Worm (Caenorhabditis elegans): ENCODE data around the gene F45H10.2.

Gene F45H10.2

ce11 chrII:13492948-13493347 lies at the start of gene F45H10.2:
Gene F45H10.2, minus strand, starts transcription at chrII:13493048.
- no peak for TF ChIP-seq unc-62 (GFP tag; optimal IDR thresholded peaks at IDR 0.05)

ce11 chrII:13540956-13541355 lies 48.1 kb upstream of the F45H10.2 start, which contains the start of the genes noa-1 and Y48E1B.17:
Gene noa-1, minus strand, starts transcription at chrII:13541056.
Gene Y48E1B.17, minus strand, starts transcription at chrII:13541084.
- TF ChIP-seq unc-62 (GFP tag; optimal IDR thresholded peaks at IDR 0.05), result no peak

- TF ChIP-seq unc-62 (GFP tag; optimal IDR thresholded peaks at IDR 0.05), result no peak
These were observed 38.3 kb upstream of the F45H10.2 start, which contains the start of gene snx-14 for ce11 chrII:13531118-13531517. Gene snx-14, minus strand, starts transcription at chrII:13531218.

DNA sequence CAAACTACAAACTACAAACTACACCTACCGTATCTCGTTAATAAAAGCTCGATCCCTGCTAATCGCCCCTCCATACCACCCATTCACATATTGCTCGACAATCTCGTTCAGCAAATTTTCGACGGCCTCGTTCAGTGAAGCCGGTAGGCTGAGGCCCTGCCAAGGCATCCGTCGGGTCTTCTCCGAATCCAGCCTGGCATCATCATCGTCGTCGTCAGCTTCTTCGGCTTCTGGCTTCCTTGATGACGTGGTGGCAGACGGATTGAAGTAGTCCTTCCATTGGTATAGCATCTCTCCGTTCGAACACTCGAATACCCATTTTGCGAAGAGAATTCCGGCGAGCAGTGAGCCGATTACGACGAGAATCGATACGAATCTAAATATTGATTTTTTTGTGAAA lies 37.8 kb upstream of the F45H10.2 start:
- no peak for TF ChIP-seq unc-62 (GFP tag; optimal IDR thresholded peaks at IDR 0.05)

- no peak for TF ChIP-seq unc-62 (GFP tag; optimal IDR thresholded peaks at IDR 0.05)
These were observed 36.3 kb upstream of the F45H10.2 start for ce11 chrII:13529131-13529530.

ce11 chrII:13521977-13522404 lies 29.1 kb upstream of the F45H10.2 start:
- TF ChIP-seq unc-62 (GFP tag; optimal IDR thresholded peaks at IDR 0.05), result no peak

ce11 chrII:13521179-13521616 lies 28.4 kb upstream of the F45H10.2 start:
- TF ChIP-seq unc-62 (GFP tag; optimal IDR thresholded peaks at IDR 0.05), result no peak

DNA sequence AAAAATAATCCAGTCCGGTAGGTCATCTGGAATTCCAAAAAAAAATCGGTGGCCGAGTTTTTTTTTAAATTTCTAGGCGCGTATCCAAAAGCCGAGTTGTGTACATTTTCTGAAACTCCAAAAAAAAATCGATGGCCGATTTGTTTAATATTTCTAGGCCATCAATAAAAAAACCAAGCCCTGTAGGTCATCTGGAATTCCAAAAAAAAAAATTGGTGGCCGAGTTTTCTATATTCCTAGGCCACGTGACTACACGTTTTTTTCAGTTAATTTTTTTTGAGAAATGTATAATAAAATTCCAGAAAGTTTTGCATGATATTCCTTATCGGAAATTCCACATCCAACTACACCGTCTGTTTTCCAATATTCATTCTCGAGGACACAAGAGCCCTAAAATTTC lies 24.8 kb upstream of the F45H10.2 start, which contains the start of gene sre-45:
Gene sre-45, plus strand, starts transcription at position 301 of the 400 bp plus-strand sequence.
- no peak for TF ChIP-seq unc-62 (GFP tag; optimal IDR thresholded peaks at IDR 0.05)

ce11 chrII:13515813-13516212 lies 23.0 kb upstream of the F45H10.2 start:
- no peak for TF ChIP-seq unc-62 (GFP tag; optimal IDR thresholded peaks at IDR 0.05)

DNA sequence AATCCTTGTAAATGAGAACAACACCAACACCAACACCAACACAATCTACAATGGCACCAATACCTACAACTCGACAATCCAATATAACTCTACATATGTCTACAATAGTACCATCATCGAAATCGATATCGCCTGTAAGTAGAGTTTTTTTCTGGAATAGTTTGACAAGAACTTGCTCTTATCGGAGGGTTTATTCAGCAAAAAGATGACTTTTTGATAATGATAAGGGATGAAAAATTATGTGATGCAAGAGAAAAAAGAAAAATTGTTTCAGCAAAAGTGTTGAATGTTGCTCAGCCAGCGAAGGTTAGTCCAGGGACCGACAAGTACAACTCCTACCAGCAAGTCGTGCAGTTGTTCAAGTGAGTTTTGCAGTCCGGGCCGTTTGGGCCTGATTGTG lies 15.8 kb upstream of the F45H10.2 start:
- no peak for TF ChIP-seq unc-62 (GFP tag; optimal IDR thresholded peaks at IDR 0.05)

DNA sequence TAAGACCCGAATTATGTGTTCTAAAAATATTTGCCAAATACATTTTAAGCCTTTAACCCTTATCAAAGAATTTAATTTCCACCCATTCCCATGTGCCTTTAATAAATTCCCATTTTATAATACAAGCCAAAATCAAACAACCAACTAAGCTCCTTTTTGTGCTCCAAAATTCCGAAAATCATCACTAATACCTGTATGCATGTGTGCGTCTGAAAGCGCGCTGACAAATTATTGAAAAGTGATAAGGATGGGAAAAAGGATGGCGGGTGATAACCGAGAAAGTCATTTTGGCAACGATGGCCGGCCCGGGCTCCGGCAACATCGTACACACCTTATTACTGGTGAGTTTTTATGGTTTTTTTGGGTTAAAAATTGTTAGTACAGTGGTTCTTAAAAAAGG lies 14.7 kb upstream of the F45H10.2 start, which contains the start of gene nep-17:
Gene nep-17, plus strand, starts transcription at position 285 of the 400 bp plus-strand sequence.
- TF ChIP-seq unc-62 (GFP tag; optimal IDR thresholded peaks at IDR 0.05), result no peak

ce11 chrII:13505977-13506568 lies 13.2 kb upstream of the F45H10.2 start:
- no peak for TF ChIP-seq unc-62 (GFP tag; optimal IDR thresholded peaks at IDR 0.05)

DNA sequence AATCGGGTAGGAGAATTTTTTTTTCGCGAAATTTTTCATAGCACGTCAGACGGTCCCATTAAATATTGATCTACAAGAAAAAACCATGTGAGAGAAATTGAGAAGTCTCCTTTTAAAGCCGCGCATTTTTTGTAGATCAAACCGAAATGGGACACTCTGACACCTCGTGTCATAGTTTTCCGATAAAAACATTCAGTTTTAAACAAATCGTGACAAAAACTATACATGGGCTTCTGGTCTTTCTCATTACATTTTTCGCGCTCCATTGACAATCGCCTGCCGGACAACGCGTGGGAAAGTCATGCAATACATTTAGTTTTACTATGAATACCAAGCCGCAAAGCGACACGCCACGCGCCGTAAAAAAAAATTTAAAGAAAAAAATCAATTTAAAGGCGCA lies 12.5 kb upstream of the F45H10.2 start:
- no peak for TF ChIP-seq unc-62 (GFP tag; optimal IDR thresholded peaks at IDR 0.05)

ce11 chrII:13503653-13504052 lies 10.8 kb upstream of the F45H10.2 start, which contains the start of gene F54F11.1:
Gene F54F11.1, plus strand, starts transcription at chrII:13503953.
- TF ChIP-seq unc-62 (GFP tag; optimal IDR thresholded peaks at IDR 0.05), result no peak

DNA sequence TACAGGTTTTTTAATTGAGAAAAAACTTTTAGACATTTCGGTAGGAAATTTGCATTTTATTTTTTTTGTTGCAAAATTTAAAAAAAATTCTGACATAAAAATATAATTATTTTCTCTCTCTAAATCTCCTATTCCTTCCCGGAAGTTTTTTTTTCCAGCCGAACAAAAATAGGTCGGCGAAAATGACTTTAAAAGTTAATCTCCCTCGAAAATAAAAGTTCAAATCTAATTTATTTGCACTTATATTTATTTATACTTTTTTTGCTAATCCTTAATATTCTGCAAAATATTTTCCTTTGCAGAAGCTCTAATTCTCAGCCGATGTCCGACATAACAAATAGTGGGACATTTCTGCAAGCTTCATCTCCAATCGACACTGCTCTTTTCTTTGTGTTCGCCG lies 8.7 kb upstream of the F45H10.2 start, which contains the start of gene F45H10.5:
Gene F45H10.5, plus strand, starts transcription at position 301 of the 400 bp plus-strand sequence.
- TF ChIP-seq unc-62 (GFP tag; optimal IDR thresholded peaks at IDR 0.05), result no peak

DNA sequence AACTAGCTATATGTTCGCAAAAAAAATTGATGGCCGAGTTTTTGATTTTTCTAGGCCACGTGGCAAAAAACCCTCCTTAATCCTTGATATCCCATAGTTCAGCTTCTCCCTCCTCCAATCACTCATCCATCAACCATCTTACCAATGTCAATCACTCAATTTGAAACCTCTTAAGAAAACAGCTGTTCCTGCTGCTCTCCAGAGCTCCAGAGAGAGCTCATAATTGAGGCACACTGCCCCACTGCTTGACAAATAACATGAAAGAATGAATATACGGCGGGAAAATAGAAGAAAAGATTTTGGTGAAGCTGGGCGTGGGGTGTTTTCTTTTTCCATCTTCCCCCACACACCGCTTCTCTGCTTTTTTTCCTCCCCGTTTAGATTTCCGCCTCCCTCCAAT lies 7.7 kb upstream of the F45H10.2 start:
- no peak for TF ChIP-seq unc-62 (GFP tag; optimal IDR thresholded peaks at IDR 0.05)

ce11 chrII:13495718-13496117 lies 2.9 kb upstream of the F45H10.2 start, which contains the start of gene drr-1:
Gene drr-1, minus strand, starts transcription at chrII:13495900.
- TF ChIP-seq unc-62 (GFP tag; optimal IDR thresholded peaks at IDR 0.05), result no peak
